Worm (Caenorhabditis elegans) whole organism, young adult: ENCODE measurements around the gene bir-1.
A peak's percentile ranks its signal among the peaks of the same experiment; 100 is the strongest.

Experiments
- C06A6.2 ChIP-seq: fragments of 200-800 bp; sonication (Bioruptor generic); conservative IDR thresholded peaks from 2 replicates; pipeline ENCODE4 v1.3.6; 2022; ENCODE audit warnings: missing genetic modification characterization, missing compliant biosample characterization
- D2030.7 ChIP-seq: fragments of 200-800 bp; sonication (Bioruptor generic); IDR thresholded peaks from 2 replicates; pipeline ENCODE4 v1.3.6; 2022; ENCODE audit warnings: missing genetic modification reagents, missing genetic modification characterization, missing compliant biosample characterization
- F52B5.7 ChIP-seq: sonication (generic microtip); optimal IDR thresholded peaks from 2 replicates; lab custom pipeline; 2016; ENCODE audit warnings: mild to moderate bottlenecking, missing genetic modification characterization, missing compliant biosample characterization
- K11D2.4 ChIP-seq: fragments of 200-800 bp; sonication (Bioruptor generic); IDR thresholded peaks from 2 replicates; pipeline ENCODE4 v1.3.6; 2022; ENCODE audit warnings: missing genetic modification reagents, missing genetic modification characterization, missing compliant biosample characterization
- K12H6.12 ChIP-seq: fragments of 200-800 bp; sonication (Bioruptor generic); optimal IDR thresholded peaks from 2 replicates; lab custom pipeline; 2018; ENCODE audit warnings: mild to moderate bottlenecking, missing genetic modification characterization, missing compliant biosample characterization
- Y53G8AR.9 ChIP-seq: fragments of 200-800 bp; sonication (Bioruptor generic); conservative IDR thresholded peaks from 2 replicates; pipeline ENCODE4 v1.3.6; 2022; ENCODE audit warnings: missing genetic modification reagents, missing genetic modification characterization, missing compliant biosample characterization
- Y67H2A.10 ChIP-seq: fragments of 200-800 bp; sonication (Bioruptor generic); conservative IDR thresholded peaks from 2 replicates; pipeline ENCODE4 v1.3.6; 2022; ENCODE audit warnings: missing genetic modification reagents, missing genetic modification characterization, missing compliant biosample characterization
- akir-1 ChIP-seq: fragments of 200-800 bp; sonication (Bioruptor generic); optimal IDR thresholded peaks from 2 replicates; lab custom pipeline; 2018; ENCODE audit warnings: mild to moderate bottlenecking, missing genetic modification characterization, moderate library complexity, missing compliant biosample characterization
- aptf-3 ChIP-seq: fragments of 200-800 bp; sonication (Bioruptor generic); IDR thresholded peaks from 2 replicates; pipeline ENCODE4 v1.3.6; 2022; ENCODE audit warnings: missing genetic modification characterization, missing compliant biosample characterization
- atf-7 ChIP-seq: sonication (generic microtip); optimal IDR thresholded peaks from 2 replicates; lab custom pipeline; 2017; ENCODE audit warnings: mild to moderate bottlenecking, missing genetic modification characterization, missing compliant biosample characterization
- attf-5 ChIP-seq: fragments of 200-800 bp; sonication (Bioruptor generic); optimal IDR thresholded peaks from 2 replicates; lab custom pipeline; 2018; ENCODE audit warnings: mild to moderate bottlenecking, missing genetic modification characterization, missing compliant biosample characterization
- attf-6 ChIP-seq: fragments of 200-800 bp; sonication (Bioruptor generic); IDR thresholded peaks from 2 replicates; pipeline ENCODE4 v1.3.6; 2022; ENCODE audit warnings: missing genetic modification reagents, missing genetic modification characterization, missing compliant biosample characterization
- ccch-3 ChIP-seq: fragments of 200-800 bp; sonication (Bioruptor generic); optimal IDR thresholded peaks from 2 replicates; lab custom pipeline; 2018; ENCODE audit warnings: mild to moderate bottlenecking, missing genetic modification characterization, missing compliant biosample characterization
- ceh-100 ChIP-seq: fragments of 200-800 bp; sonication (Bioruptor generic); IDR thresholded peaks from 2 replicates; pipeline ENCODE4 v1.3.6; 2022; ENCODE audit warnings: missing genetic modification reagents, missing genetic modification characterization, missing compliant biosample characterization
- ceh-40 ChIP-seq: fragments of 200-800 bp; sonication (Bioruptor generic); IDR thresholded peaks from 2 replicates; pipeline ENCODE4 v1.3.6; 2022; ENCODE audit warnings: missing genetic modification characterization, missing compliant biosample characterization
- die-1 ChIP-seq: sonication (generic microtip); optimal IDR thresholded peaks from 2 replicates; lab custom pipeline; 2016; ENCODE audit warnings: missing genotype, mild to moderate bottlenecking, missing genetic modification characterization, missing compliant biosample characterization
- efl-1 ChIP-seq: fragments of 150-350 bp; optimal IDR thresholded peaks from 2 replicates; lab custom pipeline; 2014; ENCODE audit warnings: missing biosample characterization, missing genetic modification reagents, missing genetic modification characterization
- egl-18 ChIP-seq: fragments of 200-800 bp; sonication (Bioruptor generic); IDR thresholded peaks from 2 replicates; pipeline ENCODE4 v1.3.6; 2022; ENCODE audit warnings: missing genetic modification reagents, missing genetic modification characterization, missing compliant biosample characterization
- egrh-3 ChIP-seq: fragments of 200-800 bp; sonication (Bioruptor generic); IDR thresholded peaks from 2 replicates; pipeline ENCODE4 v1.3.6; 2022; ENCODE audit warnings: missing genetic modification reagents, missing genetic modification characterization, missing compliant biosample characterization
- ekl-4 ChIP-seq: fragments of 200-800 bp; sonication (Bioruptor generic); IDR thresholded peaks from 2 replicates; pipeline ENCODE4 v1.3.6; 2022; ENCODE audit warnings: missing genetic modification reagents, missing genetic modification characterization, missing compliant biosample characterization
- fkh-3 ChIP-seq: sonication (generic microtip); optimal IDR thresholded peaks from 2 replicates; lab custom pipeline; 2016; ENCODE audit warnings: mild to moderate bottlenecking, missing genetic modification characterization, missing compliant biosample characterization
- gei-17 ChIP-seq: fragments of 200-800 bp; sonication (Bioruptor generic); optimal IDR thresholded peaks from 2 replicates; lab custom pipeline; 2018; ENCODE audit warnings: mild to moderate bottlenecking, missing genetic modification characterization, missing compliant biosample characterization
- hmg-1.2 ChIP-seq: fragments of 200-800 bp; sonication (Bioruptor generic); IDR thresholded peaks from 2 replicates; pipeline ENCODE4 v1.3.6; 2022; ENCODE audit warnings: missing genetic modification reagents, missing genetic modification characterization, missing compliant biosample characterization
- hmg-20 ChIP-seq: fragments of 200-800 bp; sonication (Bioruptor generic); IDR thresholded peaks from 2 replicates; pipeline ENCODE4 v1.3.6; 2022; ENCODE audit warnings: missing genetic modification reagents, missing genetic modification characterization, missing compliant biosample characterization
- hsf-1 ChIP-seq: fragments of 200-800 bp; sonication (Bioruptor generic); IDR thresholded peaks from 2 replicates; pipeline ENCODE4 v1.3.6; 2022; ENCODE audit warnings: missing genetic modification reagents, missing genetic modification characterization, missing compliant biosample characterization
- lag-1 ChIP-seq: fragments of 200-800 bp; sonication (Bioruptor generic); IDR thresholded peaks from 2 replicates; pipeline ENCODE4 v1.3.6; 2022; ENCODE audit warnings: missing genetic modification reagents, missing genetic modification characterization, missing compliant biosample characterization
- lin-35 ChIP-seq, 3 experiments: fragments of 150-350 bp in 2 of 3; sonication (generic microtip) in 1 of 3; optimal IDR thresholded peaks; 2 replicates each; lab custom pipeline; 2014 to 2018; ENCODE audit warnings: missing biosample characterization in 3 of 3, missing genetic modification characterization in 3 of 3, missing genetic modification reagents in 3 of 3
- lin-40 ChIP-seq: sonication (generic microtip); optimal IDR thresholded peaks from 2 replicates; lab custom pipeline; 2016; ENCODE audit warnings: missing genetic modification characterization, mild to moderate bottlenecking, missing compliant biosample characterization, missing genotype, missing genetic modification reagents
- lin-54 ChIP-seq: fragments of 200-800 bp; sonication (Bioruptor generic); optimal IDR thresholded peaks from 2 replicates; lab custom pipeline; 2018; ENCODE audit warnings: mild to moderate bottlenecking, missing genetic modification characterization, missing compliant biosample characterization
- lsy-27 ChIP-seq: sonication (generic microtip); optimal IDR thresholded peaks from 2 replicates; lab custom pipeline; 2017; ENCODE audit warnings: missing genetic modification characterization, mild to moderate bottlenecking, missing compliant biosample characterization, antibody characterized with exemption, missing genotype, borderline replicate concordance; ENCODE audit not compliant: insufficient read depth
- mcd-1 ChIP-seq: fragments of 200-800 bp; sonication (Bioruptor generic); IDR thresholded peaks from 2 replicates; pipeline ENCODE4 v1.3.6; 2022; ENCODE audit warnings: missing genetic modification reagents, missing genetic modification characterization, missing compliant biosample characterization
- mel-28 ChIP-seq: sonication (generic microtip); optimal IDR thresholded peaks from 2 replicates; lab custom pipeline; 2016; ENCODE audit warnings: borderline replicate concordance, mild to moderate bottlenecking, missing genetic modification characterization, missing compliant biosample characterization
- nhr-179 ChIP-seq: sonication (generic microtip); optimal IDR thresholded peaks from 2 replicates; lab custom pipeline; 2016; ENCODE audit warnings: mild to moderate bottlenecking, missing genetic modification characterization, missing compliant biosample characterization
- nhr-90 ChIP-seq: sonication (generic microtip); optimal IDR thresholded peaks from 2 replicates; lab custom pipeline; 2016; ENCODE audit warnings: missing genotype, mild to moderate bottlenecking, missing genetic modification characterization, missing compliant biosample characterization
- pbrm-1 ChIP-seq: fragments of 200-800 bp; sonication (Bioruptor generic); IDR thresholded peaks from 2 replicates; pipeline ENCODE4 v1.3.6; 2022; ENCODE audit warnings: missing genetic modification reagents, missing genetic modification characterization, missing compliant biosample characterization
- rec-8 ChIP-seq, 2 experiments: sonication (generic microtip); optimal IDR thresholded peaks; 2 replicates each; lab custom pipeline; 2016; ENCODE audit warnings: mild to moderate bottlenecking in 2 of 2, missing genetic modification characterization in 2 of 2, missing genetic modification reagents in 2 of 2, missing genotype in 2 of 2, missing biosample characterization in 1 of 2, missing compliant biosample characterization in 1 of 2, moderate library complexity in 1 of 2
- rpc-1 ChIP-seq, 2 experiments: fragments of 150-350 bp in 1 of 2; sonication (generic microtip) in 1 of 2; optimal IDR thresholded peaks; 2 replicates each; lab custom pipeline; 2014 to 2018; ENCODE audit warnings: missing biosample characterization in 1 of 2, missing genetic modification characterization in 1 of 2, missing genetic modification reagents in 1 of 2, missing genotype in 1 of 2
- sdz-38 ChIP-seq: sonication (generic microtip); optimal IDR thresholded peaks from 2 replicates; lab custom pipeline; 2016; ENCODE audit warnings: missing genotype, missing genetic modification characterization, missing compliant biosample characterization
- snpc-3.4 ChIP-seq: sonication (generic microtip); optimal IDR thresholded peaks from 2 replicates; lab custom pipeline; 2017; ENCODE audit warnings: missing genetic modification characterization, mild to moderate bottlenecking, missing compliant biosample characterization, antibody characterized with exemption, moderate library complexity, missing genotype, missing genetic modification reagents
- unc-130 ChIP-seq: sonication (generic microtip); optimal IDR thresholded peaks from 2 replicates; lab custom pipeline; 2016; ENCODE audit warnings: missing genetic modification reagents, missing genetic modification characterization, missing compliant biosample characterization
- zfh-2 ChIP-seq: fragments of 200-800 bp; sonication (Bioruptor generic); conservative IDR thresholded peaks from 2 replicates; pipeline ENCODE4 v1.3.6; 2022; ENCODE audit warnings: missing genetic modification reagents, missing genetic modification characterization, missing compliant biosample characterization
- ztf-18 ChIP-seq: sonication (generic microtip); optimal IDR thresholded peaks from 2 replicates; lab custom pipeline; 2016; ENCODE audit warnings: missing genotype, mild to moderate bottlenecking, missing genetic modification characterization, missing compliant biosample characterization
- ztf-26 ChIP-seq: sonication (generic microtip); optimal IDR thresholded peaks from 2 replicates; lab custom pipeline; 2017; ENCODE audit warnings: missing genetic modification characterization, missing compliant biosample characterization
- ztf-3 ChIP-seq: fragments of 200-800 bp; sonication (Bioruptor generic); optimal IDR thresholded peaks from 2 replicates; lab custom pipeline; 2018; ENCODE audit warnings: mild to moderate bottlenecking, missing genetic modification characterization, missing compliant biosample characterization

bir-1 gene

DNA sequence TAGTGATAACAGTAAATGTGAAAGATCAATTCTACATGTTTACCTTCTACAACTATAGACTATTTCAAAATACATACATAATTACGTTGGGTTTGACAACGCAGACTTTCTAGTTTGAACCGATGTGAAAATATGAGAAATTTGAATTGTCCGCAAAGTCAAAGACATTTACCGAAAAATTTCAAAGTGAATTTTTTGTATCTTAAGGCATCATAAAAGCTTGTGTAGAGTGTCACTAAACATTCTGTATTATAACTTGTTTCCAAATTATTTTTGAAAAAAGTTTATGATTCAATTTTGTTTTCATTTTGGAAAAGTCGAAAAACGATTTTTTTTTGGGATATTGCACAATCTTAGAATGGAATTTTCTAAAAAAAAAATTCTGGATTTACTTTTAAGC, 8.7 kb upstream of the bir-1 start:
- TF ChIP-seq fkh-3 (tag; lab: Kevin White, UChicago) (no peak), hsf-1 (GFP tag; lab: Robert Waterston, UW) (no peak), Y67H2A.10 (GFP tag; lab: Robert Waterston, UW) (no peak)

DNA sequence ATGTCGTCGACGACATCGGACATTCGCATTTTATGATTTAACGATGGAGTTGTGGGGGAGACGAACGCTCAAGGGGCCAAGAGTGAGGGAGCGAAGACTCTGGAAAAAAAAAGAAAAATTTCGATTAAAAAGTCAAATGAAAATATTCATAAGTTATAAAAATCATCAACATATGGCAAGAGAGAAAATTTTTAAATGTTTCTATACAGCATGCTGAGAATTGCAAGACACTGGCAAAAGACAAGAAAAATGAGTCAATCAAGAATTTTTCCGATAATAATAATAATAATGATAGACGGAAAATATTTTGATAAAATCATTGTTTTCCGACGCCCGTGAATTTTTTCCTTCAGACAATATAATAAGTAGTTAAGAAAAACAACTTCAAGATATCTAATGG, 7.1 kb upstream of the bir-1 start, which contains the start of gene sipa-1:
Gene sipa-1, minus strand, starts transcription at position 101 of the 400 bp plus-strand sequence.
- TF ChIP-seq zfh-2 (GFP tag; lab: Robert Waterston, UW) (0 out of 2 replicates have a peak, but pooled peaks have one; percentile 1), gei-17 (GFP tag; lab: Kevin White, UChicago) (no peak), lag-1 (GFP tag; lab: Robert Waterston, UW) (no peak), rec-8 (tag; optimal IDR thresholded peaks at IDR 0.05; lab: Kevin White, UChicago) (no peak), egl-18 (GFP tag; lab: Robert Waterston, UW) (no peak), attf-6 (GFP tag; lab: Robert Waterston, UW) (no peak), egrh-3 (GFP tag; lab: Robert Waterston, UW) (no peak), unc-130 (GFP tag; lab: Kevin White, UChicago) (no peak)

DNA sequence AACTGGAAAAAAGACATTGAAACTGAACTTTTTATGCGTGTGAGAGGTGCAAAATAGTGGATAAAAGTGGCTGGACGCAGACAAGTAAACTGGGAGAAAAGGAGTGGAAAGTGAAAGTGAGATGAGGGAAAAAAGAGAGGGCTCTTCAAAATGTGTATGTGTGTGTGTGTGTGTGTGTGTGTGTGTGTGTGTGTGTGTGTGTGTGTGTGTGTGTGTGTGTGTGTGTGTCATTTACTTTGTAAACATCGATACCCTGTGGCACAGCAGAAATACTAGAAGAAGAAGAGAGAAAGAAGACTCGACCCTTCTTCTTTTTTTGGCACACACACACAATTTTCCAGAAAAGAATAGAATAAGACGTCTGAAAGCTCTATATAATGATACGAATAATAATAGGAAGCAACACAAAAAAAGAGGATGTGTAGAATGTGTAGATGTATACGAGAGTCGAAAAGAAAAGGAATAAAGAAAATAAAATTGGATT, 5.6 kb upstream of the bir-1 start:
- TF ChIP-seq hmg-20 (GFP tag; lab: Robert Waterston, UW) (no peak), ccch-3 (GFP tag; lab: Kevin White, UChicago) (no peak), F52B5.7 (no peak), egrh-3 (GFP tag; lab: Robert Waterston, UW) (peak; percentile 29; the same call in 1 of the 2 replicates), egl-18 (GFP tag; lab: Robert Waterston, UW) (no peak), snpc-3.4 (no peak), ekl-4 (GFP tag; lab: Robert Waterston, UW) (no peak), K11D2.4 (no peak), lin-35 (GFP tag; optimal IDR thresholded peaks at IDR 0.05; lab: Kevin White, UChicago) (peak in 1 of 3 experiments; percentile 24), mcd-1 (GFP tag; lab: Robert Waterston, UW) (peak; percentile 31; the same call in 1 of the 2 replicates), D2030.7 (no peak), sdz-38 (tag; lab: Kevin White, UChicago) (no peak), lsy-27 (tag; lab: Kevin White, UChicago) (no peak), ceh-100 (no peak), attf-5 (GFP tag; lab: Kevin White, UChicago) (peak; percentile 4), efl-1 (no peak), atf-7 (tag; lab: Kevin White, UChicago) (no peak), C06A6.2 (GFP tag; lab: Robert Waterston, UW) (no peak), die-1 (no peak), pbrm-1 (GFP tag; lab: Robert Waterston, UW) (peak; percentile 27; the same call in 1 of the 2 replicates), lin-54 (GFP tag; lab: Kevin White, UChicago) (peak; percentile 18), aptf-3 (GFP tag; lab: Robert Waterston, UW) (no peak), rpc-1 (optimal IDR thresholded peaks at IDR 0.05; lab: Kevin White, UChicago) (no peak), rpc-1 (tag; optimal IDR thresholded peaks at IDR 0.05; lab: Kevin White, UChicago) (no peak), akir-1 (no peak), ztf-26 (tag; lab: Kevin White, UChicago) (no peak), ztf-18 (tag; lab: Kevin White, UChicago) (no peak), mel-28 (no peak), nhr-90 (tag; lab: Kevin White, UChicago) (no peak), Y53G8AR.9 (no peak), ceh-40 (GFP tag; lab: Robert Waterston, UW) (no peak), rec-8 (tag; optimal IDR thresholded peaks at IDR 0.05; lab: Kevin White, UChicago) (no peak), K12H6.12 (tag; lab: Kevin White, UChicago) (peak; percentile 79), hmg-1.2 (peak; percentile 40; the same call in 1 of the 2 replicates), lin-40 (tag; lab: Kevin White, UChicago) (no peak), ztf-3 (GFP tag; lab: Kevin White, UChicago) (peak; percentile 97), nhr-179 (no peak)
